Fruit fly (Drosophila melanogaster) whole organism, embryonic: ENCODE measurements around the gene CG8907.

Source experiments
- Adf1 ChIP-seq: fragments of 200-800 bp; sonication (Bioruptor generic); IDR thresholded peaks from 2 replicates; pipeline ENCODE4 v1.3.6; 2022; ENCODE audit warnings: missing biosample characterization, missing genetic modification characterization
- B-H1 ChIP-seq: fragments of 200-800 bp; sonication (Bioruptor generic); IDR thresholded peaks from 3 replicates; pipeline ENCODE4 v1.3.6; 2022; ENCODE audit warnings: missing biosample characterization, missing genetic modification characterization
- CG1024 ChIP-seq: fragments of 200-800 bp; sonication (Bioruptor generic); IDR thresholded peaks from 2 replicates; pipeline ENCODE4 v1.3.6; 2022; ENCODE audit warnings: missing biosample characterization, missing genetic modification characterization
- CG10565 ChIP-seq: fragments of 200-800 bp; sonication (Bioruptor generic); optimal IDR thresholded peaks from 3 replicates; lab custom pipeline; 2016; ENCODE audit warnings: missing biosample characterization, mild to moderate bottlenecking, missing genetic modification characterization
- CG10979 ChIP-seq: fragments of 200-800 bp; sonication (Bioruptor generic); optimal IDR thresholded peaks from 2 replicates; lab custom pipeline; 2018; ENCODE audit warnings: missing biosample characterization, mild to moderate bottlenecking, missing genetic modification characterization, moderate library complexity
- CG12391 ChIP-seq: fragments of 200-800 bp; sonication (Bioruptor generic); optimal IDR thresholded peaks from 3 replicates; lab custom pipeline; 2018; ENCODE audit warnings: missing biosample characterization, mild to moderate bottlenecking, missing genetic modification characterization, moderate library complexity
- CG12744 ChIP-seq: fragments of 200-800 bp; sonication (Bioruptor generic); optimal IDR thresholded peaks from 2 replicates; lab custom pipeline; 2016; ENCODE audit warnings: missing biosample characterization, missing genetic modification characterization
- CG1529 ChIP-seq: fragments of 200-800 bp; sonication (Bioruptor generic); optimal IDR thresholded peaks from 3 replicates; lab custom pipeline; 2018; ENCODE audit warnings: missing biosample characterization, missing genetic modification characterization
- CG16815 ChIP-seq: fragments of 200-800 bp; sonication (Bioruptor generic); optimal IDR thresholded peaks from 3 replicates; lab custom pipeline; 2017; ENCODE audit warnings: missing biosample characterization, mild to moderate bottlenecking, missing genetic modification characterization
- CG17802 ChIP-seq: fragments of 200-800 bp; sonication (Bioruptor generic); optimal IDR thresholded peaks from 2 replicates; lab custom pipeline; 2018; ENCODE audit warnings: missing biosample characterization, mild to moderate bottlenecking, missing genetic modification characterization, moderate library complexity
- CG1832 ChIP-seq: fragments of 200-800 bp; sonication (Bioruptor generic); optimal IDR thresholded peaks from 2 replicates; lab custom pipeline; 2017; ENCODE audit warnings: missing biosample characterization, mild to moderate bottlenecking, missing genetic modification characterization, inconsistent platforms
- CG2120 ChIP-seq: fragments of 200-800 bp; sonication (Bioruptor generic); optimal IDR thresholded peaks from 3 replicates; lab custom pipeline; 2016; ENCODE audit warnings: missing biosample characterization, missing genetic modification characterization
- CG31388 ChIP-seq: fragments of 200-800 bp; sonication (Bioruptor generic); optimal IDR thresholded peaks from 2 replicates; lab custom pipeline; 2016; ENCODE audit warnings: missing biosample characterization, missing genetic modification characterization
- CG3281 ChIP-seq: fragments of 200-800 bp; sonication (Bioruptor generic); optimal IDR thresholded peaks from 3 replicates; lab custom pipeline; 2017; ENCODE audit warnings: missing biosample characterization, mild to moderate bottlenecking, missing genetic modification characterization
- CG34224 ChIP-seq: fragments of 200-800 bp; sonication (Bioruptor generic); IDR thresholded peaks from 3 replicates; pipeline ENCODE4 v1.3.6; 2022; ENCODE audit warnings: missing biosample characterization, missing genetic modification characterization; ENCODE audit not compliant: partially characterized antibody
- CG3995 ChIP-seq: fragments of 200-800 bp; sonication (Bioruptor generic); optimal IDR thresholded peaks from 3 replicates; lab custom pipeline; 2016; ENCODE audit warnings: missing biosample characterization, missing genetic modification characterization
- CG6254 ChIP-seq: fragments of 200-800 bp; sonication (Bioruptor generic); optimal IDR thresholded peaks from 3 replicates; lab custom pipeline; 2017; ENCODE audit warnings: mild to moderate bottlenecking, missing biosample characterization, missing genetic modification reagents, missing genetic modification characterization
- CG6683 ChIP-seq: fragments of 200-800 bp; sonication (Bioruptor generic); optimal IDR thresholded peaks from 2 replicates; lab custom pipeline; 2017; ENCODE audit warnings: missing biosample characterization, mild to moderate bottlenecking, missing genetic modification characterization, missing genetic modification reagents
- CG6689 ChIP-seq: fragments of 200-800 bp; sonication (Bioruptor generic); IDR thresholded peaks from 2 replicates; pipeline ENCODE4 v1.3.6; 2022; ENCODE audit warnings: missing biosample characterization, missing genetic modification characterization
- CG7928 ChIP-seq: fragments of 200-800 bp; sonication (Bioruptor generic); optimal IDR thresholded peaks from 2 replicates; lab custom pipeline; 2017; ENCODE audit warnings: missing biosample characterization, mild to moderate bottlenecking, missing genetic modification characterization
- D ChIP-seq, 2 experiments: fragments of 200-800 bp in 1 of 2; fragments of >200 bp in 1 of 2; sonication (Bioruptor generic) in 1 of 2; optimal IDR thresholded peaks; 2 replicates in 1 of 2; 3 replicates in 1 of 2; lab custom pipeline; 2017; ENCODE audit warnings: mild to moderate bottlenecking in 1 of 2, missing biosample characterization in 1 of 2, missing genetic modification characterization in 1 of 2, missing genetic modification reagents in 1 of 2
- D19A ChIP-seq: fragments of 200-800 bp; optimal IDR thresholded peaks from 3 replicates; lab custom pipeline; 2019; ENCODE audit warnings: missing biosample characterization, mild to moderate bottlenecking, missing genetic modification characterization, moderate library complexity
- Dbx ChIP-seq: fragments of 200-800 bp; sonication (Bioruptor generic); IDR thresholded peaks from 3 replicates; pipeline ENCODE4 v1.3.6; 2022; ENCODE audit warnings: missing biosample characterization, missing genetic modification characterization
- Dll ChIP-seq: fragments of 200-800 bp; sonication (Bioruptor generic); IDR thresholded peaks from 4 replicates; pipeline ENCODE4 v1.3.6; 2022; ENCODE audit warnings: missing biosample characterization, missing genetic modification characterization; ENCODE audit not compliant: partially characterized antibody
- Drgx ChIP-seq: fragments of 200-800 bp; sonication (Bioruptor generic); IDR thresholded peaks from 2 replicates; pipeline ENCODE4 v1.3.6; 2022; ENCODE audit warnings: missing biosample characterization, missing genetic modification characterization
- Eip74EF ChIP-seq, 2 experiments: fragments of 200-800 bp in 1 of 2; fragments of >200 bp in 1 of 2; sonication (Bioruptor generic) in 1 of 2; optimal IDR thresholded peaks; 2 replicates each; lab custom pipeline; 2017 to 2019; ENCODE audit warnings: missing biosample characterization in 2 of 2, missing genetic modification characterization in 2 of 2, mild to moderate bottlenecking in 1 of 2, moderate library complexity in 1 of 2
- Med ChIP-seq: fragments of 200-800 bp; sonication (Bioruptor generic); peaks from one replicate; lab custom pipeline; 2016; ENCODE audit warnings: missing biosample characterization, missing genetic modification characterization, mild to moderate bottlenecking, inconsistent platforms, moderate library complexity
- NC2α ChIP-seq: fragments of 200-800 bp; sonication (Bioruptor generic); optimal IDR thresholded peaks from 2 replicates; lab custom pipeline; 2016; ENCODE audit warnings: missing biosample characterization, missing genetic modification characterization
- Sox102F ChIP-seq: fragments of 200-800 bp; sonication (Bioruptor generic); optimal IDR thresholded peaks from 2 replicates; lab custom pipeline; 2018; ENCODE audit warnings: missing biosample characterization, mild to moderate bottlenecking, missing genetic modification characterization, moderate library complexity
- YL-1 ChIP-seq: fragments of 200-800 bp; sonication (Bioruptor generic); optimal IDR thresholded peaks from 3 replicates; lab custom pipeline; 2017; ENCODE audit warnings: missing biosample characterization, mild to moderate bottlenecking, missing genetic modification characterization
- bsh ChIP-seq, 2 experiments: fragments of 200-800 bp; sonication (Bioruptor generic); optimal IDR thresholded peaks; 2 replicates each; lab custom pipeline; 2017 to 2018; ENCODE audit warnings: mild to moderate bottlenecking in 2 of 2, missing biosample characterization in 2 of 2, missing genetic modification characterization in 2 of 2, moderate library complexity in 1 of 2
- croc ChIP-seq: fragments of 200-800 bp; sonication (Bioruptor generic); conservative IDR thresholded peaks from 3 replicates; pipeline ENCODE4 v1.3.6; 2022; ENCODE audit warnings: missing biosample characterization, missing genetic modification characterization
- ems ChIP-seq: fragments of 200-800 bp; sonication (Bioruptor generic); optimal IDR thresholded peaks from 3 replicates; lab custom pipeline; 2016; ENCODE audit warnings: missing biosample characterization, missing genetic modification characterization
- ewg ChIP-seq: fragments of 200-800 bp; sonication (Bioruptor generic); optimal IDR thresholded peaks from 3 replicates; lab custom pipeline; 2017; ENCODE audit warnings: mild to moderate bottlenecking, missing biosample characterization, missing genetic modification reagents, missing genetic modification characterization
- fru ChIP-seq: fragments of >200 bp; optimal IDR thresholded peaks from 2 replicates; lab custom pipeline; 2017
- mld ChIP-seq: fragments of 200-800 bp; sonication (Bioruptor generic); IDR thresholded peaks from 3 replicates; pipeline ENCODE4 v1.3.6; 2022; ENCODE audit warnings: missing biosample characterization, missing genetic modification characterization; ENCODE audit not compliant: partially characterized antibody
- nmo ChIP-seq: fragments of 200-800 bp; sonication (Bioruptor generic); optimal IDR thresholded peaks from 2 replicates; lab custom pipeline; 2018; ENCODE audit warnings: missing biosample characterization, mild to moderate bottlenecking, missing genetic modification characterization, moderate library complexity
- odd ChIP-seq: fragments of 200-800 bp; sonication (Bioruptor generic); optimal IDR thresholded peaks from 2 replicates; lab custom pipeline; 2017; ENCODE audit warnings: missing biosample characterization, mild to moderate bottlenecking, missing genetic modification characterization
- pfk ChIP-seq: fragments of 200-800 bp; sonication (Bioruptor generic); optimal IDR thresholded peaks from 2 replicates; lab custom pipeline; 2018; ENCODE audit warnings: missing biosample characterization, mild to moderate bottlenecking, missing genetic modification characterization, moderate library complexity
- pita ChIP-seq: fragments of 200-800 bp; sonication (Bioruptor generic); optimal IDR thresholded peaks from 2 replicates; lab custom pipeline; 2017; ENCODE audit warnings: missing biosample characterization, mild to moderate bottlenecking, missing genetic modification characterization
- pum ChIP-seq: fragments of 200-800 bp; sonication (Bioruptor generic); optimal IDR thresholded peaks from 2 replicates; lab custom pipeline; 2016; ENCODE audit warnings: missing biosample characterization, missing genetic modification characterization
- sens ChIP-seq: fragments of 200-800 bp; sonication (Bioruptor generic); peaks from one replicate; lab custom pipeline; 2016; ENCODE audit warnings: missing biosample characterization, missing genetic modification characterization
- tap ChIP-seq: fragments of 200-800 bp; optimal IDR thresholded peaks from 3 replicates; lab custom pipeline; 2019; ENCODE audit warnings: missing biosample characterization, mild to moderate bottlenecking, missing genetic modification characterization, moderate library complexity
- tio ChIP-seq: fragments of 200-800 bp; sonication (Bioruptor generic); optimal IDR thresholded peaks from 2 replicates; lab custom pipeline; 2017; ENCODE audit warnings: missing biosample characterization, missing genetic modification characterization, inconsistent platforms
- toy ChIP-seq: fragments of 200-800 bp; sonication (Bioruptor generic); IDR thresholded peaks from 2 replicates; pipeline ENCODE4 v1.3.6; 2022; ENCODE audit warnings: missing biosample characterization, missing genetic modification characterization
- trem ChIP-seq: fragments of 200-800 bp; optimal IDR thresholded peaks from 3 replicates; lab custom pipeline; 2019; ENCODE audit warnings: missing biosample characterization, mild to moderate bottlenecking, missing genetic modification characterization, moderate library complexity
- ttk ChIP-seq: fragments of 200-800 bp; sonication (Bioruptor generic); IDR thresholded peaks from 2 replicates; pipeline ENCODE4 v2.1.2; 2022; ENCODE audit warnings: missing biosample characterization, missing genetic modification characterization
- vfl ChIP-seq: fragments of 200-800 bp; sonication (Bioruptor generic); optimal IDR thresholded peaks from 2 replicates; lab custom pipeline; 2016; ENCODE audit warnings: missing biosample characterization, missing genetic modification characterization

CG8907 gene

dm6 chr3R:16996059-16996959 lies 11.8 kb upstream of the CG8907 start, which contains the start of the genes EMC2A and CG3534 (continued):
- TF ChIP-seq trem (tag; lab: Kevin White, UChicago) (peak; percentile 98), ewg (GFP tag; lab: Kevin White, UChicago) (no peak), nmo (no peak), CG1832 (GFP tag; lab: Kevin White, UChicago) (no peak), CG6254 (GFP tag; lab: Kevin White, UChicago) (no peak), CG6683 (no peak), Adf1 (GFP tag; lab: Robert Waterston, UW) (no peak), pum (peak; percentile 4), CG31388 (GFP tag; lab: Kevin White, UChicago) (no peak), CG6689 (GFP tag; lab: Robert Waterston, UW) (peak; percentile 14; the same call in 1 of the 2 replicates), CG1024 (no peak), bsh (GFP tag; optimal IDR thresholded peaks at IDR 0.05; lab: Kevin White, UChicago) (no peak), pfk (no peak), sens (peak; percentile 86), Dbx (no peak), CG34224 (GFP tag; lab: Robert Waterston, UW) (no peak), CG12391 (tag; lab: Kevin White, UChicago) (no peak), toy (GFP tag; lab: Robert Waterston, UW) (no peak), pita (GFP tag; lab: Kevin White, UChicago) (no peak), CG10979 (tag; lab: Kevin White, UChicago) (no peak), CG1529 (GFP tag; lab: Kevin White, UChicago) (no peak), NC2α (no peak), tio (GFP tag; lab: Kevin White, UChicago) (no peak), Eip74EF (GFP tag; optimal IDR thresholded peaks at IDR 0.05; lab: Kevin White, UChicago) (peak in 1 of 2 experiments; percentile 56), CG16815 (GFP tag; lab: Kevin White, UChicago) (no peak), ttk (no peak), CG3281 (GFP tag; lab: Kevin White, UChicago) (no peak), fru (no peak), YL-1 (GFP tag; lab: Kevin White, UChicago) (peak; percentile 24), CG10565 (GFP tag; lab: Kevin White, UChicago) (no peak), CG17802 (tag; lab: Kevin White, UChicago) (no peak), Dll (GFP tag; lab: Robert Waterston, UW) (0 out of 4 replicates have a peak, but pooled peaks have one; percentile 16), D19A (tag; lab: Kevin White, UChicago) (peak; percentile 37), Drgx (GFP tag; lab: Robert Waterston, UW) (0 out of 2 replicates have a peak, but pooled peaks have one; percentile 31), CG3995 (GFP tag; lab: Kevin White, UChicago) (no peak), vfl (GFP tag; lab: Kevin White, UChicago) (no peak), CG2120 (GFP tag; lab: Kevin White, UChicago) (peak; percentile 2), tap (tag; lab: Kevin White, UChicago) (no peak), CG7928 (GFP tag; lab: Kevin White, UChicago) (no peak), D (optimal IDR thresholded peaks at IDR 0.05; lab: Kevin White, UChicago) (no peak), D (GFP tag; optimal IDR thresholded peaks at IDR 0.05; lab: Kevin White, UChicago) (no peak), Sox102F (GFP tag; lab: Kevin White, UChicago) (no peak), mld (GFP tag; lab: Robert Waterston, UW) (no peak), B-H1 (GFP tag; lab: Robert Waterston, UW) (no peak), ems (GFP tag; lab: Kevin White, UChicago) (peak; percentile 25), CG12744 (no peak), odd (GFP tag; lab: Kevin White, UChicago) (no peak), croc (GFP tag; lab: Robert Waterston, UW) (no peak), Med (GFP tag; lab: Kevin White, UChicago) (no peak)
